Worm (Caenorhabditis elegans) whole organism, late embryonic: Measurements from ENCODE around the gene rpl-11.2.

Experiments
- F13H6.1 ChIP-seq: sonication (generic microtip); optimal IDR thresholded peaks from 2 replicates; lab custom pipeline; 2016; ENCODE audit warnings: missing genetic modification characterization, missing compliant biosample characterization
- K02D7.2 ChIP-seq: sonication (generic microtip); optimal IDR thresholded peaks from 2 replicates; lab custom pipeline; 2017; ENCODE audit warnings: mild to moderate bottlenecking, missing genetic modification characterization, missing compliant biosample characterization
- K09A11.1 ChIP-seq: sonication (generic microtip); optimal IDR thresholded peaks from 2 replicates; lab custom pipeline; 2017; ENCODE audit warnings: antibody characterized with exemption, mild to moderate bottlenecking, missing genetic modification characterization, missing compliant biosample characterization; ENCODE audit not compliant: insufficient read depth
- Y22D7AL.16 ChIP-seq: sonication (generic microtip); optimal IDR thresholded peaks from 2 replicates; lab custom pipeline; 2016; ENCODE audit warnings: missing genetic modification characterization, missing compliant biosample characterization
- ceh-18 ChIP-seq: sonication (generic microtip); optimal IDR thresholded peaks from 2 replicates; lab custom pipeline; 2016; ENCODE audit warnings: missing genetic modification characterization, missing compliant biosample characterization
- ceh-31 ChIP-seq: sonication (generic microtip); optimal IDR thresholded peaks from 2 replicates; lab custom pipeline; 2016; ENCODE audit warnings: missing genetic modification characterization, missing compliant biosample characterization
- ceh-34 ChIP-seq: sonication (generic microtip); optimal IDR thresholded peaks from 2 replicates; lab custom pipeline; 2016; ENCODE audit warnings: mild to moderate bottlenecking, missing genetic modification characterization, missing compliant biosample characterization
- ceh-45 ChIP-seq: fragments of 200-800 bp; sonication (Bioruptor generic); IDR thresholded peaks from 2 replicates; pipeline ENCODE4 v1.3.6; 2022; ENCODE audit warnings: missing genetic modification reagents, missing genetic modification characterization, missing compliant biosample characterization
- ceh-48 ChIP-seq: sonication (generic microtip); optimal IDR thresholded peaks from 2 replicates; lab custom pipeline; 2016; ENCODE audit warnings: missing genetic modification characterization, inconsistent platforms, missing compliant biosample characterization
- dmd-4 ChIP-seq: sonication (generic microtip); optimal IDR thresholded peaks from 2 replicates; lab custom pipeline; 2016; ENCODE audit warnings: borderline replicate concordance, missing genetic modification characterization, missing compliant biosample characterization
- dve-1 ChIP-seq: sonication (generic microtip); optimal IDR thresholded peaks from 2 replicates; lab custom pipeline; 2017; ENCODE audit warnings: antibody characterized with exemption, mild to moderate bottlenecking, missing genetic modification characterization, missing compliant biosample characterization
- elt-2 ChIP-seq: sonication (generic microtip); optimal IDR thresholded peaks from 2 replicates; lab custom pipeline; 2016; ENCODE audit warnings: missing genetic modification reagents, missing genetic modification characterization, missing compliant biosample characterization
- eyg-1 ChIP-seq: sonication (generic microtip); optimal IDR thresholded peaks from 2 replicates; lab custom pipeline; 2016; ENCODE audit warnings: missing genotype, missing genetic modification characterization, missing compliant biosample characterization
- fax-1 ChIP-seq: sonication (generic microtip); optimal IDR thresholded peaks from 2 replicates; lab custom pipeline; 2016; ENCODE audit warnings: missing genotype, missing genetic modification characterization, missing compliant biosample characterization
- fkh-6 ChIP-seq: sonication (generic microtip); optimal IDR thresholded peaks from 2 replicates; lab custom pipeline; 2016; ENCODE audit warnings: missing genetic modification characterization, missing compliant biosample characterization
- hlh-13 ChIP-seq: fragments of 200-800 bp; sonication (Bioruptor generic); optimal IDR thresholded peaks from 2 replicates; lab custom pipeline; 2018; ENCODE audit warnings: mild to moderate bottlenecking, missing genetic modification characterization, missing compliant biosample characterization
- hlh-30 ChIP-seq: sonication (generic microtip); optimal IDR thresholded peaks from 2 replicates; lab custom pipeline; 2017; ENCODE audit warnings: antibody characterized with exemption, missing genetic modification characterization, missing compliant biosample characterization; ENCODE audit not compliant: insufficient read depth
- lin-11 ChIP-seq: fragments of 200-800 bp; sonication (Bioruptor generic); optimal IDR thresholded peaks from 2 replicates; lab custom pipeline; 2018; ENCODE audit warnings: mild to moderate bottlenecking, missing genetic modification characterization, missing compliant biosample characterization
- mec-3 ChIP-seq: sonication (generic microtip); optimal IDR thresholded peaks from 2 replicates; lab custom pipeline; 2016; ENCODE audit warnings: borderline replicate concordance, missing genetic modification characterization, missing compliant biosample characterization
- nfya-1 ChIP-seq: sonication (generic microtip); optimal IDR thresholded peaks from 2 replicates; lab custom pipeline; 2017; ENCODE audit warnings: missing genetic modification characterization, mild to moderate bottlenecking, missing compliant biosample characterization, antibody characterized with exemption, moderate library complexity
- nhr-11 ChIP-seq: fragments of 150-350 bp; optimal IDR thresholded peaks from 2 replicates; lab custom pipeline; 2014; ENCODE audit warnings: missing biosample characterization, missing genetic modification characterization
- pha-2 ChIP-seq: sonication (generic microtip); optimal IDR thresholded peaks from 2 replicates; lab custom pipeline; 2017; ENCODE audit warnings: mild to moderate bottlenecking, missing genetic modification characterization, missing compliant biosample characterization
- pha-4 ChIP-seq: fragments of 150-350 bp; optimal IDR thresholded peaks from 2 replicates; lab custom pipeline; 2018; ENCODE audit warnings: missing biosample characterization, missing genetic modification reagents, missing genetic modification characterization
- pros-1 ChIP-seq: fragments of 150-350 bp; optimal IDR thresholded peaks from 2 replicates; lab custom pipeline; 2014; ENCODE audit warnings: missing biosample characterization, missing genetic modification reagents, missing genetic modification characterization
- ref-2 ChIP-seq: sonication (generic microtip); optimal IDR thresholded peaks from 2 replicates; lab custom pipeline; 2016; ENCODE audit warnings: missing genetic modification characterization, missing compliant biosample characterization
- rnt-1 ChIP-seq: sonication (generic microtip); optimal IDR thresholded peaks from 2 replicates; lab custom pipeline; 2016; ENCODE audit warnings: missing genetic modification characterization, missing compliant biosample characterization
- sox-2 ChIP-seq: fragments of 200-800 bp; sonication (Bioruptor generic); IDR thresholded peaks from 2 replicates; pipeline ENCODE4 v1.3.6; 2022; ENCODE audit warnings: missing genetic modification reagents, missing genetic modification characterization, missing compliant biosample characterization
- syd-9 ChIP-seq: sonication (generic microtip); optimal IDR thresholded peaks from 2 replicates; lab custom pipeline; 2016; ENCODE audit warnings: mild to moderate bottlenecking, missing genetic modification characterization, moderate library complexity, missing compliant biosample characterization
- tbx-2 ChIP-seq: sonication (generic microtip); optimal IDR thresholded peaks from 2 replicates; lab custom pipeline; 2016; ENCODE audit warnings: missing genetic modification characterization, missing compliant biosample characterization
- ttx-3 ChIP-seq: sonication (generic microtip); optimal IDR thresholded peaks from 2 replicates; lab custom pipeline; 2016; ENCODE audit warnings: missing genetic modification reagents, missing genetic modification characterization, missing compliant biosample characterization
- unc-42 ChIP-seq: sonication (generic microtip); optimal IDR thresholded peaks from 2 replicates; lab custom pipeline; 2016; ENCODE audit warnings: missing genotype, missing genetic modification characterization, missing compliant biosample characterization
- unc-55 ChIP-seq: sonication (generic microtip); optimal IDR thresholded peaks from 2 replicates; lab custom pipeline; 2017; ENCODE audit warnings: missing biosample characterization, missing genetic modification reagents, missing genetic modification characterization

rpl-11.2 gene

DNA sequence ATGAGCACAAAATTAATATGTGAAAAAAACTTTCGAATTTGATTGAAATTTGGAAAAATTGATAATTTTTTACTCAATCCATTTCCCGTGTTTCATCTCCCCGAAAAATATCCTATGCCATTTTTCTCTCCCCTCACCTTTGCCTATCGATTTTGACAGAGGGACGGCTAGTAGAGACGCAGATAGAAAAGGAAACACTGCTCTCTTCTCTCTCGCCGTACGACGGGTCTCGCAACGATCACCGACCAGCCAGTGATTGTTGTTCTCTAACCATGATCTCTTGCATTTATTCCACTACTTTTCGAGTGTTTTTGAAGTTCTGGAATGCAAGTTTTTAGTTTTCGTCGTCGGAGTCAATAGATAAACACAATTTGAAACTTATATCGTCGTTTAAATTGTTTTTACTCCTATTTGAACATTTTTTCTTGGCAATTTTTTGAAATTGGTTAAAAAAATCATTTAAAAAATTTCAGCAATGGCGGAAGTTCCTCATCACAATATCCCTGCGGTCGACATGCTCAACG, 4.9 kb downstream of the rpl-11.2 start, which contains the start of gene vha-15:
TSS of gene vha-15 (plus strand) at position 474 of the 524 bp plus-strand sequence.
- TF ChIP-seq ttx-3 (tag; lab: Kevin White, UChicago) (no peak), syd-9 (no peak), rnt-1 (tag; lab: Kevin White, UChicago) (peak; percentile 23), dve-1 (tag; lab: Kevin White, UChicago) (peak; percentile 47), hlh-30 (tag; lab: Kevin White, UChicago) (peak; percentile 18), unc-55 (peak; percentile 94), ceh-34 (tag; lab: Kevin White, UChicago) (peak; percentile 40), ceh-18 (peak; percentile 33), nhr-11 (tag; lab: Kevin White, UChicago) (no peak), unc-42 (tag; lab: Kevin White, UChicago) (peak; percentile 44), fax-1 (tag; lab: Kevin White, UChicago) (no peak), K02D7.2 (tag; lab: Kevin White, UChicago) (no peak), ceh-31 (peak; percentile 64), hlh-13 (GFP tag; lab: Kevin White, UChicago) (no peak), pha-2 (tag; lab: Kevin White, UChicago) (peak; percentile 23), ceh-48 (peak; percentile 93), pha-4 (tag; lab: Kevin White, UChicago) (no peak), ref-2 (tag; lab: Kevin White, UChicago) (peak; percentile 9), Y22D7AL.16 (tag; lab: Kevin White, UChicago) (no peak), nfya-1 (tag; lab: Kevin White, UChicago) (peak; percentile 85), tbx-2 (tag; lab: Kevin White, UChicago) (peak; percentile 51)

DNA sequence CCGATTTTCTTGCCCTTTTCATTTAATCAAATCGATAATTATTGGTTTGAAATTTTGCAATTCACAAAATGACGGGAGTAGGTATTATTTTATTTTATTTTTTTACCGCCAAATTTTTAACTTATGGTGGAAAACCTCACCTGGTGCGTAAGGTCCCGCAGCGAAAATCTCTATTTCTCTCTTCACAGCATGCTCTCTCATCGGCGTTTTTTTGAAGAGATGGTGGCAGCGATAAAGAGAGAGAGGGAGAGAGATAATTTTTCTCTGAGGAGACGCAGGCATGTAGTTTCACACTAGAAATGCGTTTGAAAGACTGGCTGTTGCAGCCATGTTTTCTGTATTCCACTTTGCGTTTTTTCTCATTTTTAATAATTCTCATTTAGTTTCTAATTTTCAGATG, 8.5 kb downstream of the rpl-11.2 start, which contains the start of gene T14F9.2:
TSS of gene T14F9.2 (plus strand) at position 396 of the 400 bp plus-strand sequence.
- peak; percentile 18 for TF ChIP-seq unc-55
- TF ChIP-seq elt-2 (tag; lab: Kevin White, UChicago) = peak; percentile 27
- peak; percentile 4 for TF ChIP-seq tbx-2 (tag; lab: Kevin White, UChicago)
- TF ChIP-seq eyg-1 (tag; lab: Kevin White, UChicago) = no peak
- TF ChIP-seq nfya-1 (tag; lab: Kevin White, UChicago) = peak; percentile 19
- TF ChIP-seq, all 69 proteins: peak for 4

DNA sequence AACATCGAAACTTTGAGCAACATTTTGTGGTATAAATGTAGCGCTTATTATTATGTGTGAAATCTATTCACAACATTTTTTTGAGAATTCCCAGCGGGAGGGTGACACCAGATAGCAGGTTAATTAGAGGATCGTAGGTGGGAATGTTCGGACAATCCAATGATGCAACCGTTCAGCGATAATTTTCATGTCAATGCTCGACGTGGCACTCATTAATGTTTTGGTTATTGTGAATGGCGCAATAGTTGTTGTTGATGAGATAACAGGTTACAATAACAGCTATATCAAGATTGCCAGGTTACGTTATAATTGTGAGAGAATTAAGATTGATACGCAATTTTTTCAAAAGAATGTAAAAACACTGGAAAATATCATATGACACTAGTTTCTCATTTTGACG, 11.1 kb downstream of the rpl-11.2 start:
- TF ChIP-seq elt-2 (tag; lab: Kevin White, UChicago) = peak; percentile 44
- TF ChIP-seq ceh-45 = no peak

DNA sequence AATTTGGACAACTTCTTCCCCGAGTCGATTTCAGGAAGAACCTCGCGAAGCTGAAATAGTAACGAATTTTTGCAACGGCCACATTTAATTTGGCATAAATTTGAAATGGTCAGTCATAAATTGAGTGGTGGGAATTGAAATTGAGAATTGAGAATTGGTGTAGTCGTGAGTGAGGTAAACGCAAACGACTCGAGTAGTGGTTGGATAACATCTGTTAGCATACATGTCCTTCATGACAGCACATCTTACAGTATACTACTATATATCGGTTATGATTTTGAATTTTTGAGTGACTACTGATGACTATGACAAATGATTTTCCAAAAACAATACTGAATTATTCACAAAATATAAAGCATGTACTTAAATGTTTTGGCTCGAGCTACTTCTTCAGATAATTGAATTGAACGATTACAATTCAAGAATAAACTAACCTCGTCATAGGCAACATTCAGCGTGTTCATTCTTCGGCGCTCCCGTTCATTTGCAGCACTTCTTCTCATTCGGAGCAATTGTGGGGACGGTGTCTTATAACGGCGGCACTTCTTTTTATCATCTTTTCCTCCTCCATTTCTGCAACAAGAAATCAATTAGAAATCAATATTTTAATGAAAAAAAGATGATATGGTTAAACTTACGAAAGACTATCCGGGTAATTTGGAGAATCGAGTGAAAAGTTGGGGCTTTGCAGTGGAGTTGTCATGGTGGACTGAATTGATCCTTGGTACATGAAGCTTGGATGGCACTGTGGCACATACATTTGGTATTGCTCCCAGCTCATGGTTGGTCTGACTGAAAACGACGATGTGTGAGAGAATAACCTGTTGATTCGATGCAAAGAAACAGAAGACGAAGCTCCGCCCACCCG, 12.9 kb downstream of the rpl-11.2 start, which contains the start of gene lin-32:
TSS of gene lin-32 (minus strand) at position 818 of the 868 bp plus-strand sequence.
- TF ChIP-seq nfya-1 (tag; lab: Kevin White, UChicago) (no peak), fkh-6 (no peak), sox-2 (GFP tag; lab: Robert Waterston, UW) (no peak), lin-11 (tag; lab: Kevin White, UChicago) (no peak), F13H6.1 (tag; lab: Kevin White, UChicago) (no peak), ceh-31 (no peak), eyg-1 (tag; lab: Kevin White, UChicago) (no peak), pros-1 (tag; lab: Kevin White, UChicago) (no peak), mec-3 (no peak), ttx-3 (tag; lab: Kevin White, UChicago) (no peak), dmd-4 (no peak), unc-55 (no peak), K09A11.1 (tag; lab: Kevin White, UChicago) (no peak)
